Fruit fly (Drosophila melanogaster) whole organism, embryonic: Measurements from ENCODE around the gene CG13996.

Experiments used
- Atf3 ChIP-seq: fragments of 200-800 bp; sonication (Bioruptor generic); optimal IDR thresholded peaks from 3 replicates; lab custom pipeline; 2016; ENCODE audit warnings: missing biosample characterization, missing genetic modification characterization
- CG10267 ChIP-seq: fragments of 200-800 bp; sonication (Bioruptor generic); optimal IDR thresholded peaks from 2 replicates; lab custom pipeline; 2018; ENCODE audit warnings: missing biosample characterization, mild to moderate bottlenecking, missing genetic modification characterization, moderate library complexity
- CG12769 ChIP-seq: fragments of 200-800 bp; sonication (Bioruptor generic); optimal IDR thresholded peaks from 2 replicates; lab custom pipeline; 2019; ENCODE audit warnings: missing biosample characterization, mild to moderate bottlenecking, missing genetic modification characterization, moderate library complexity
- CG13894 ChIP-seq: fragments of 200-800 bp; sonication (Bioruptor generic); optimal IDR thresholded peaks from 3 replicates; lab custom pipeline; 2018; ENCODE audit warnings: missing biosample characterization, mild to moderate bottlenecking, missing genetic modification characterization, moderate library complexity
- CG14860 ChIP-seq: fragments of 200-800 bp; sonication (Bioruptor generic); IDR thresholded peaks from 3 replicates; pipeline ENCODE4 v1.3.6; 2022; ENCODE audit warnings: missing biosample characterization, missing genetic modification characterization; ENCODE audit not compliant: partially characterized antibody
- CG17361 ChIP-seq: fragments of 200-800 bp; sonication (Bioruptor generic); IDR thresholded peaks from 3 replicates; pipeline ENCODE4 v1.3.6; 2022; ENCODE audit warnings: missing biosample characterization, missing genetic modification characterization
- CG17568 ChIP-seq: fragments of 200-800 bp; sonication (Bioruptor generic); optimal IDR thresholded peaks from 2 replicates; lab custom pipeline; 2018; ENCODE audit warnings: missing biosample characterization, mild to moderate bottlenecking, missing genetic modification characterization, moderate library complexity
- CG2875 ChIP-seq: fragments of 200-800 bp; sonication (Bioruptor generic); optimal IDR thresholded peaks from 2 replicates; lab custom pipeline; 2017; ENCODE audit warnings: missing biosample characterization, mild to moderate bottlenecking, missing genetic modification characterization, missing genetic modification reagents
- CG2889 ChIP-seq: fragments of 200-800 bp; sonication (Bioruptor generic); IDR thresholded peaks from 3 replicates; pipeline ENCODE4 v1.3.6; 2022; ENCODE audit warnings: missing biosample characterization, missing genetic modification characterization
- CG32767 ChIP-seq: fragments of 200-800 bp; sonication (Bioruptor generic); IDR thresholded peaks from 2 replicates; pipeline ENCODE4 v1.3.6; 2022; ENCODE audit warnings: missing biosample characterization, missing genetic modification characterization
- CG4424 ChIP-seq: fragments of 200-800 bp; sonication (Bioruptor generic); optimal IDR thresholded peaks from 3 replicates; lab custom pipeline; 2016; ENCODE audit warnings: missing biosample characterization, missing genetic modification characterization
- CG6689 ChIP-seq: fragments of 200-800 bp; sonication (Bioruptor generic); IDR thresholded peaks from 2 replicates; pipeline ENCODE4 v1.3.6; 2022; ENCODE audit warnings: missing biosample characterization, missing genetic modification characterization
- CG6854 ChIP-seq: fragments of 200-800 bp; sonication (Bioruptor generic); optimal IDR thresholded peaks from 3 replicates; lab custom pipeline; 2017; ENCODE audit warnings: missing biosample characterization, mild to moderate bottlenecking, missing genetic modification characterization
- CG7556 ChIP-seq: fragments of 200-800 bp; sonication (Bioruptor generic); optimal IDR thresholded peaks from 2 replicates; lab custom pipeline; 2017; ENCODE audit warnings: missing biosample characterization, mild to moderate bottlenecking, missing genetic modification characterization
- CG7963 ChIP-seq: fragments of 200-800 bp; sonication (Bioruptor generic); IDR thresholded peaks from 3 replicates; pipeline ENCODE4 v1.3.6; 2022; ENCODE audit warnings: missing biosample characterization, missing genetic modification characterization; ENCODE audit not compliant: partially characterized antibody
- CG8388 ChIP-seq: fragments of 200-800 bp; sonication (Bioruptor generic); optimal IDR thresholded peaks from 2 replicates; lab custom pipeline; 2019; ENCODE audit warnings: missing biosample characterization, mild to moderate bottlenecking, missing genetic modification characterization, moderate library complexity
- CoRest ChIP-seq: fragments of 200-800 bp; sonication (Bioruptor generic); optimal IDR thresholded peaks from 3 replicates; lab custom pipeline; 2018; ENCODE audit warnings: missing biosample characterization, mild to moderate bottlenecking, missing genetic modification characterization, moderate library complexity
- D ChIP-seq, 2 experiments: fragments of 200-800 bp in 1 of 2; fragments of >200 bp in 1 of 2; sonication (Bioruptor generic) in 1 of 2; optimal IDR thresholded peaks; 2 replicates in 1 of 2; 3 replicates in 1 of 2; lab custom pipeline; 2017; ENCODE audit warnings: mild to moderate bottlenecking in 1 of 2, missing biosample characterization in 1 of 2, missing genetic modification characterization in 1 of 2, missing genetic modification reagents in 1 of 2
- H15 ChIP-seq: fragments of 200-800 bp; sonication (Bioruptor generic); IDR thresholded peaks from 3 replicates; pipeline ENCODE4 v1.3.6; 2022; ENCODE audit warnings: missing biosample characterization, missing genetic modification characterization
- Med ChIP-seq: fragments of 200-800 bp; sonication (Bioruptor generic); peaks from one replicate; lab custom pipeline; 2016; ENCODE audit warnings: missing biosample characterization, missing genetic modification characterization, mild to moderate bottlenecking, inconsistent platforms, moderate library complexity
- Mrtf ChIP-seq: fragments of 200-800 bp; sonication (Bioruptor generic); IDR thresholded peaks from 3 replicates; pipeline ENCODE4 v1.3.6; 2022; ENCODE audit warnings: missing biosample characterization, missing genetic modification characterization
- Oli ChIP-seq: fragments of 200-800 bp; sonication (Bioruptor generic); optimal IDR thresholded peaks from 2 replicates; lab custom pipeline; 2018; ENCODE audit warnings: missing biosample characterization, mild to moderate bottlenecking, missing genetic modification characterization, moderate library complexity
- Ptx1 ChIP-seq: fragments of 200-800 bp; sonication (Bioruptor generic); IDR thresholded peaks from 2 replicates; pipeline ENCODE4 v1.3.6; 2022; ENCODE audit warnings: missing biosample characterization, missing genetic modification characterization
- ac ChIP-seq: fragments of 200-800 bp; sonication (Bioruptor generic); optimal IDR thresholded peaks from 3 replicates; lab custom pipeline; 2017; ENCODE audit warnings: missing biosample characterization, mild to moderate bottlenecking, missing genetic modification characterization
- ash1 ChIP-seq: fragments of 200-800 bp; sonication (Bioruptor generic); optimal IDR thresholded peaks from 2 replicates; lab custom pipeline; 2018; ENCODE audit warnings: missing biosample characterization, mild to moderate bottlenecking, missing genetic modification characterization
- az2 ChIP-seq: fragments of 200-800 bp; sonication (Bioruptor generic); optimal IDR thresholded peaks from 3 replicates; lab custom pipeline; 2016; ENCODE audit warnings: missing biosample characterization, missing genetic modification characterization
- cas ChIP-seq: fragments of 200-800 bp; sonication (Bioruptor generic); IDR thresholded peaks from 2 replicates; pipeline ENCODE4 v1.3.6; 2022; ENCODE audit warnings: missing biosample characterization, missing genetic modification characterization
- cg ChIP-seq: fragments of 200-800 bp; sonication (Bioruptor generic); optimal IDR thresholded peaks from 3 replicates; lab custom pipeline; 2019; ENCODE audit warnings: missing biosample characterization, mild to moderate bottlenecking, missing genetic modification characterization, moderate library complexity
- disco-r ChIP-seq: fragments of 200-800 bp; sonication (Bioruptor generic); optimal IDR thresholded peaks from 2 replicates; lab custom pipeline; 2016; ENCODE audit warnings: missing biosample characterization, missing genetic modification characterization
- dm ChIP-seq: fragments of 200-800 bp; sonication (Bioruptor generic); optimal IDR thresholded peaks from 3 replicates; lab custom pipeline; 2016; ENCODE audit warnings: missing biosample characterization, missing genetic modification characterization
- esg ChIP-seq: fragments of 200-800 bp; sonication (Bioruptor generic); conservative IDR thresholded peaks from 2 replicates; pipeline ENCODE4 v1.3.6; 2022; ENCODE audit warnings: missing biosample characterization, missing genetic modification characterization
- fd96Cb ChIP-seq: fragments of 200-800 bp; sonication (Bioruptor generic); optimal IDR thresholded peaks from 2 replicates; lab custom pipeline; 2018; ENCODE audit warnings: missing biosample characterization, mild to moderate bottlenecking, missing genetic modification characterization, moderate library complexity
- gcm ChIP-seq: fragments of 200-800 bp; sonication (Bioruptor generic); optimal IDR thresholded peaks from 2 replicates; lab custom pipeline; 2019; ENCODE audit warnings: missing biosample characterization, mild to moderate bottlenecking, missing genetic modification characterization, moderate library complexity
- gt ChIP-seq: fragments of 200-800 bp; sonication (Bioruptor generic); IDR thresholded peaks from 2 replicates; pipeline ENCODE4 v1.3.6; 2022; ENCODE audit warnings: missing biosample characterization, missing genetic modification characterization
- ham ChIP-seq: fragments of 200-800 bp; sonication (Bioruptor generic); IDR thresholded peaks from 2 replicates; pipeline ENCODE4 v1.3.6; 2022; ENCODE audit warnings: missing biosample characterization, missing genetic modification characterization
- insv ChIP-seq, 2 experiments: fragments of 200-800 bp; sonication (Bioruptor generic); optimal IDR thresholded peaks; 3 replicates each; lab custom pipeline; 2016 to 2018; ENCODE audit warnings: missing biosample characterization in 2 of 2, missing genetic modification characterization in 2 of 2
- kni ChIP-seq: fragments of 200-800 bp; sonication (Bioruptor generic); optimal IDR thresholded peaks from 3 replicates; lab custom pipeline; 2017; ENCODE audit warnings: mild to moderate bottlenecking, missing biosample characterization, missing genetic modification reagents, missing genetic modification characterization
- maf-S ChIP-seq: fragments of 200-800 bp; sonication (Bioruptor generic); optimal IDR thresholded peaks from 2 replicates; lab custom pipeline; 2016; ENCODE audit warnings: missing biosample characterization, missing genetic modification characterization
- odd ChIP-seq: fragments of 200-800 bp; sonication (Bioruptor generic); optimal IDR thresholded peaks from 2 replicates; lab custom pipeline; 2017; ENCODE audit warnings: missing biosample characterization, mild to moderate bottlenecking, missing genetic modification characterization
- pan ChIP-seq, 4 experiments: fragments of >200 bp in 3 of 4; fragments of 200-800 bp in 1 of 4; sonication (Bioruptor generic) in 1 of 4; optimal IDR thresholded peaks in 3 of 4; IDR thresholded peaks in 1 of 4; 2 replicates each; pipeline versions ENCODE4 v1.3.6 to Lab custom; 2017 to 2022; ENCODE audit warnings: missing biosample characterization in 2 of 4, missing genetic modification characterization in 2 of 4, mixed read lengths in 1 of 4
- peb ChIP-seq: fragments of 200-800 bp; sonication (Bioruptor generic); IDR thresholded peaks from 2 replicates; pipeline ENCODE4 v1.3.6; 2022; ENCODE audit warnings: missing biosample characterization, missing genetic modification characterization
- psq ChIP-seq: fragments of 200-800 bp; sonication (Bioruptor generic); optimal IDR thresholded peaks from 2 replicates; lab custom pipeline; 2017; ENCODE audit warnings: missing biosample characterization, missing genetic modification characterization
- sd ChIP-seq: fragments of 200-800 bp; sonication (Bioruptor generic); optimal IDR thresholded peaks from 3 replicates; lab custom pipeline; 2018; ENCODE audit warnings: missing biosample characterization, mild to moderate bottlenecking, missing genetic modification characterization, moderate library complexity
- sens ChIP-seq: fragments of 200-800 bp; sonication (Bioruptor generic); peaks from one replicate; lab custom pipeline; 2016; ENCODE audit warnings: missing biosample characterization, missing genetic modification characterization
- tx ChIP-seq: fragments of 200-800 bp; sonication (Bioruptor generic); optimal IDR thresholded peaks from 2 replicates; lab custom pipeline; 2016; ENCODE audit warnings: missing biosample characterization, missing genetic modification characterization
- wor ChIP-seq: fragments of 200-800 bp; sonication (Bioruptor generic); IDR thresholded peaks from 2 replicates; pipeline ENCODE4 v1.3.6; 2022; ENCODE audit warnings: missing biosample characterization, missing genetic modification characterization
- z ChIP-seq: fragments of 200-800 bp; sonication (Bioruptor generic); IDR thresholded peaks from 3 replicates; pipeline ENCODE4 v1.3.6; 2022; ENCODE audit warnings: missing biosample characterization, missing genetic modification characterization

The CG13996 gene

DNA sequence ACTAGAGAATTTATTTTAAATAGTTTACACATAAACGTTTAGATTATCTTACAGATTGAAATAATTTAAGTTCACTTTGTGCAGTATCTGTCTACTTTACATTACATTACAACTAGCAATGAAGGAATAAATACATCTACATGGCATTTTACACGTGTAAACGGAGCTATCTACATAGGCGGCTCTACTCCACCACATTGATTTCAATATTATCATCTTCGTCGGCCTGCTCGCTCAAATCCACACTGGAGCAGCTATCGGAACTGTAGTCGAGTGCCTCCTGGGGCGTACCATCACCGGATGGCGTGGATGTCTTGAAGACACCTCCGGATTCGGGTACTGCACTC lies 7.6 kb upstream of the CG13996 start (continued):
- no peak for TF ChIP-seq ham (GFP tag; lab: Robert Waterston, UW)
- no peak for TF ChIP-seq ac (GFP tag; lab: Kevin White, UChicago)
- no peak for TF ChIP-seq ash1 (GFP tag; lab: Kevin White, UChicago)

DNA sequence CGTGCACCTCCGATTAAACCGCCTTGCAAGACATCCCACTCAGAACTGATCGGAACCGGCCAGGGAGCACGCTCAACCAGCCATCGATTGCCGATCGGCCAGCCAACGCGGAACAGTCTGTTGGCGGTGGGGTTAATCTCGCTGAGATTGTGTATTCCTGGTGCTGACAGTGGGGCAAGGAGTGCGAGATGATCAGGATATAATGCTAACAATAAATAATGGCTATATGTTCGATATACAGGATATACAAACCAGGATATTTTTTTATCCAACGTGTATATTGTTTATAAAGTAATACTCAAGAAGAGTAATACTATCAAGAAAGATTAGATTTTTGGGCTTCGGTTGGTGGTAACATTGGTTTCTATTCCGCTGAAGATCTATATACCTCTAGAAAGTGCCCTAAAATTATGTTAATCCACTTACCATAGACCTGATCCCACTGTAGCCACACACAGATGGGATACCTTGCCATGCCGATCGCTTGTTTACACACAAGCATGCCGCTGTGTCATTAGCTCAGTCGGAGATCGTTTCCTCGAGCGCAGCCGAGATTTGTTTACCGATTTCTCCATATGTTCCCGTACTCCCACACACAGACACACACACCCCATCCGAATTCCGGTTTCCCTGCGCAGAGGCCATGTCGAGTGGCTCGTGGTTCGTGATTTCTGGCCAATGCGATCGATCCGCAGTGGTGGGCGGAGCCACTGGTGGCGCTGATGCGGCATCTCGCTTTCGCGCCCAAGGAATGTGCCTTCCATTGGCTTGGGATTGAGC lies 1.1 kb upstream of the CG13996 start, which contains the start of gene H2.0:
H2.0 (minus strand) TSS at position 51 of the 780 bp plus-strand sequence.
- TF ChIP-seq CG10267 (peak; percentile 27), wor (GFP tag; lab: Robert Waterston, UW) (no peak), sd (tag; lab: Kevin White, UChicago) (peak; percentile 88), gcm (peak; percentile 37), dm (GFP tag; lab: Kevin White, UChicago) (peak; percentile 5), CG2875 (peak; percentile 20), CG14860 (GFP tag; lab: Robert Waterston, UW) (no peak), CG2889 (no peak), Oli (tag; lab: Kevin White, UChicago) (peak; percentile 46), CG7556 (GFP tag; lab: Kevin White, UChicago) (peak; percentile 34), fd96Cb (tag; lab: Kevin White, UChicago) (peak; percentile 38), sens (GFP tag; lab: Kevin White, UChicago) (peak; percentile 81), psq (GFP tag; lab: Kevin White, UChicago) (no peak), tx (GFP tag; lab: Kevin White, UChicago) (no peak), CoRest (peak; percentile 38), CG17361 (GFP tag; lab: Robert Waterston, UW) (peak; percentile 58; the same call in 2 of the 3 replicates), CG17568 (GFP tag; lab: Kevin White, UChicago) (no peak), pan (optimal IDR thresholded peaks at IDR 0.05; lab: Kevin White, UChicago) (no peak), pan (GFP tag; optimal IDR thresholded peaks at IDR 0.05 in 1 of 2, IDR thresholded peaks at IDR 0.05 in 1 of 2) (no peak), CG4424 (GFP tag; lab: Kevin White, UChicago) (peak; percentile 46), kni (GFP tag; lab: Kevin White, UChicago) (peak; percentile 74), H15 (no peak), Atf3 (GFP tag; lab: Kevin White, UChicago) (no peak), cg (peak; percentile 78), odd (GFP tag; lab: Kevin White, UChicago) (no peak), Med (GFP tag; lab: Kevin White, UChicago) (peak; percentile 26), CG12769 (tag; lab: Kevin White, UChicago) (peak; percentile 34), CG13894 (no peak), cas (GFP tag; lab: Robert Waterston, UW) (no peak), D (optimal IDR thresholded peaks at IDR 0.05; lab: Kevin White, UChicago) (no peak), D (GFP tag; optimal IDR thresholded peaks at IDR 0.05; lab: Kevin White, UChicago) (peak; percentile 46), Ptx1 (0 out of 2 replicates have a peak, but pooled peaks have one; percentile 15), gt (no peak), disco-r (GFP tag; lab: Kevin White, UChicago) (peak; percentile 4), insv (GFP tag; optimal IDR thresholded peaks at IDR 0.05; lab: Kevin White, UChicago) (no peak), CG6689 (GFP tag; lab: Robert Waterston, UW) (peak; percentile 31; the same call in 1 of the 2 replicates), peb (GFP tag; lab: Robert Waterston, UW) (no peak), CG8388 (no peak), CG7963 (no peak), CG32767 (GFP tag; lab: Robert Waterston, UW) (no peak), esg (peak; percentile 37; the same call in 1 of the 2 replicates), z (GFP tag; lab: Robert Waterston, UW) (peak; percentile 61; the same call in 1 of the 3 replicates), az2 (GFP tag; lab: Kevin White, UChicago) (peak; percentile 27), CG6854 (no peak), Mrtf (GFP tag; lab: Robert Waterston, UW) (no peak), maf-S (no peak)
